Comparison of ENCODE assay signal across 1 worm cellular context in genomic region chrIV:10858300-10859016, ce11.
TF ChIP-seq lines count a peak whose summit lies in the region.

TSS of gene T11G6.2 (minus strand) at chrIV:10858496.
TSS of gene hars-1 (plus strand) at chrIV:10858957.

TF ChIP-seq in whole organism, L4 larva, 104 proteins besides CTCF, POLR2A, EP300 and RAD21 (continued from another document):
- TF ChIP-seq hmg-1.1 (GFP tag; IDR thresholded peaks at IDR 0.05; lab: Robert Waterston, UW): no peak
- TF ChIP-seq dve-1 (tag; optimal IDR thresholded peaks at IDR 0.05; lab: Kevin White, UChicago; ENCODE audit: insufficient read depth): peak; percentile 36
- TF ChIP-seq unc-62 (GFP tag; optimal IDR thresholded peaks at IDR 0.05 in 1 of 2; lab: Kevin White, UChicago): no peak
- TF ChIP-seq unc-62 (tag; optimal IDR thresholded peaks at IDR 0.05; lab: Kevin White, UChicago): no peak
- TF ChIP-seq mdl-1 (tag; optimal IDR thresholded peaks at IDR 0.05; lab: Kevin White, UChicago): peak in 1 of 2 experiments; percentile 81
- no peak for TF ChIP-seq nhr-76 (tag; optimal IDR thresholded peaks at IDR 0.05; lab: Kevin White, UChicago)
- no peak for TF ChIP-seq zfp-3 (GFP tag; conservative IDR thresholded peaks at IDR 0.05; lab: Robert Waterston, UW)
- no peak for TF ChIP-seq duxl-1 (tag; optimal IDR thresholded peaks at IDR 0.05; lab: Kevin White, UChicago; ENCODE audit: poor library complexity)
